Worm (Caenorhabditis elegans) whole organism, early embryonic: Measurements from ENCODE around the gene fbxb-71.

Source experiments
- F13C5.2 ChIP-seq: sonication (generic microtip); optimal IDR thresholded peaks from 2 replicates; lab custom pipeline; 2017; ENCODE audit warnings: mild to moderate bottlenecking, missing genetic modification characterization, inconsistent platforms, missing compliant biosample characterization
- aly-1 ChIP-seq: sonication (generic microtip); optimal IDR thresholded peaks from 2 replicates; lab custom pipeline; 2016; ENCODE audit warnings: missing genetic modification characterization, missing compliant biosample characterization
- ama-1 ChIP-seq: fragments of 150-350 bp; optimal IDR thresholded peaks from 2 replicates; lab custom pipeline; 2014
- ceh-36 ChIP-seq: sonication (generic microtip); optimal IDR thresholded peaks from 2 replicates; lab custom pipeline; 2016; ENCODE audit warnings: missing genetic modification characterization, inconsistent platforms, missing compliant biosample characterization
- ets-7 ChIP-seq: sonication (generic microtip); optimal IDR thresholded peaks from 2 replicates; lab custom pipeline; 2016; ENCODE audit warnings: missing genotype, missing genetic modification characterization, missing compliant biosample characterization
- flt-1 ChIP-seq: fragments of 200-800 bp; sonication (Bioruptor generic); IDR thresholded peaks from 2 replicates; pipeline ENCODE4 v1.3.6; 2022; ENCODE audit warnings: missing genetic modification characterization, missing compliant biosample characterization
- hmg-4 ChIP-seq: fragments of 200-800 bp; sonication (Bioruptor generic); optimal IDR thresholded peaks from 2 replicates; lab custom pipeline; 2018; ENCODE audit warnings: mild to moderate bottlenecking, missing genetic modification characterization, missing compliant biosample characterization
- hnd-1 ChIP-seq: sonication (generic microtip); optimal IDR thresholded peaks from 2 replicates; lab custom pipeline; 2016; ENCODE audit warnings: missing genetic modification characterization, missing compliant biosample characterization
- scrt-1 ChIP-seq: fragments of 200-800 bp; sonication (Bioruptor generic); IDR thresholded peaks from 2 replicates; pipeline ENCODE4 v1.3.6; 2022; ENCODE audit warnings: missing genetic modification characterization, missing compliant biosample characterization
- tbx-11 ChIP-seq: fragments of 200-800 bp; sonication (Bioruptor generic); IDR thresholded peaks from 2 replicates; pipeline ENCODE4 v1.3.6; 2022; ENCODE audit warnings: missing genetic modification characterization, missing compliant biosample characterization
- tbx-37 ChIP-seq: fragments of 200-800 bp; sonication (Bioruptor generic); conservative IDR thresholded peaks from 2 replicates; pipeline ENCODE4 v1.3.6; 2022; ENCODE audit warnings: missing genetic modification reagents, missing genetic modification characterization, missing compliant biosample characterization

DNA sequence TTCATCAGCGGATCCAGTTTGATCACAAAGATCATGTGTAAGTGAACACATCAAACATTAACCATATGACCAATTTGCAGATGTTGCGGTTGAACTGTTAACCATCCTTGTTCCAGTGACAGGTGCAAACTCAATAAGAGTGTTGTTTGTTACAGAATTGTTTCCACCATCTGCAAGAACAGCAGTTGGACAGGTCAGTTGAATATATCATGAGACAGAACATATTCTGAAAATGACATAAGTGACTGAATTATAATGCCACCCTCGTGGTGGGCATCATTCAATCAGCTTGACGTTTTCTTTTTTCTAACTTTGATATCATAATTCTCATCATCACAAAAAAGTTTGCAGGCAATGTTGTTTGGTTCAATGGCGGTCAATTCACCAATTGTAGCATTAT, 37.9 kb downstream of the fbxb-71 start:
- TF ChIP-seq ceh-36 (tag; lab: Kevin White, UChicago) (no peak), tbx-11 (GFP tag; lab: Robert Waterston, UW) (no peak), ama-1 (lab: Kevin White, UChicago) (no peak), ets-7 (no peak), tbx-37 (GFP tag; lab: Robert Waterston, UW) (no peak), hnd-1 (tag; lab: Kevin White, UChicago) (no peak), hmg-4 (no peak), F13C5.2 (tag; lab: Kevin White, UChicago) (no peak), flt-1 (no peak), aly-1 (tag; lab: Kevin White, UChicago) (no peak), scrt-1 (GFP tag; lab: Robert Waterston, UW) (no peak)
